Fruit fly (Drosophila melanogaster): ENCODE data around the gene CG9114.

Gene CG9114

dm6 chrX:15333066-15333874 is at the start of gene CG9114, which contains the start of gene HDAC6:
TSS of gene CG9114 (minus strand) at chrX:15333154.
TSS of gene HDAC6 (plus strand) at chrX:15333310.
- TF ChIP-seq CG8478 (optimal IDR thresholded peaks at IDR 0.05) (no peak), CTCF (optimal IDR thresholded peaks at IDR 0.05) (no peak)

- no peak for TF ChIP-seq CG8478 (optimal IDR thresholded peaks at IDR 0.05)
- peak in 1 of 2 experiments; percentile 71 for TF ChIP-seq CTCF (optimal IDR thresholded peaks at IDR 0.05)
Observed at dm6 chrX:15380207-15380606, 47.3 kb upstream of the CG9114 start.

- TF ChIP-seq CG8478 (optimal IDR thresholded peaks at IDR 0.05) (no peak), CTCF (optimal IDR thresholded peaks at IDR 0.05) (no peak)
Observed at dm6 chrX:15379014-15379491, 46.1 kb upstream of the CG9114 start, which contains the start of gene acj6. TSS of gene acj6 (minus strand) at chrX:15379064.

- TF ChIP-seq CG8478 (optimal IDR thresholded peaks at IDR 0.05) (no peak), CTCF (optimal IDR thresholded peaks at IDR 0.05) (no peak)
Observed at dm6 chrX:15370103-15370502, 37.1 kb upstream of the CG9114 start.

dm6 chrX:15364467-15364866 is 31.5 kb upstream of the CG9114 start:
- TF ChIP-seq CTCF (optimal IDR thresholded peaks at IDR 0.05), result no peak
- TF ChIP-seq CG8478 (optimal IDR thresholded peaks at IDR 0.05), result no peak

dm6 chrX:15363649-15364048 is 30.7 kb upstream of the CG9114 start:
- TF ChIP-seq CTCF (optimal IDR thresholded peaks at IDR 0.05) (no peak), CG8478 (optimal IDR thresholded peaks at IDR 0.05) (no peak)

- TF ChIP-seq CTCF (optimal IDR thresholded peaks at IDR 0.05) (no peak), CG8478 (optimal IDR thresholded peaks at IDR 0.05) (no peak)
Observed at dm6 chrX:15360961-15361360, 28.0 kb upstream of the CG9114 start, which contains the start of gene Pp1-13C. TSS of gene Pp1-13C (minus strand) at chrX:15361061.

dm6 chrX:15356410-15356809 is 23.5 kb upstream of the CG9114 start:
- TF ChIP-seq CG8478 (optimal IDR thresholded peaks at IDR 0.05) (no peak), CTCF (optimal IDR thresholded peaks at IDR 0.05) (peak; percentile 16 to 35)

- TF ChIP-seq CG8478 (optimal IDR thresholded peaks at IDR 0.05), result no peak
- TF ChIP-seq CTCF (optimal IDR thresholded peaks at IDR 0.05), result peak; percentile 89 to 90
Observed at dm6 chrX:15353654-15354053, 20.7 kb upstream of the CG9114 start.

- no peak for TF ChIP-seq CG8478 (optimal IDR thresholded peaks at IDR 0.05)
- TF ChIP-seq CTCF (optimal IDR thresholded peaks at IDR 0.05), result peak in 1 of 2 experiments; percentile 2
Observed at dm6 chrX:15352692-15353091, 19.7 kb upstream of the CG9114 start.

dm6 chrX:15344473-15345331 is 11.7 kb upstream of the CG9114 start, which contains the start of the genes CG12608 and Prp5:
TSS of gene CG12608 (minus strand) at chrX:15344625.
TSS of gene Prp5 (plus strand) at chrX:15345169.
- TF ChIP-seq CTCF (optimal IDR thresholded peaks at IDR 0.05), result no peak
- no peak for TF ChIP-seq CG8478 (optimal IDR thresholded peaks at IDR 0.05)

dm6 chrX:15342017-15342416 is 9.1 kb upstream of the CG9114 start, which contains the start of gene CG9123:
TSS of gene CG9123 (minus strand) at chrX:15342117.
- TF ChIP-seq CG8478 (optimal IDR thresholded peaks at IDR 0.05) (no peak), CTCF (optimal IDR thresholded peaks at IDR 0.05) (no peak)

dm6 chrX:15335845-15336453 is 3.0 kb upstream of the CG9114 start:
- TF ChIP-seq CTCF (optimal IDR thresholded peaks at IDR 0.05), result no peak
- no peak for TF ChIP-seq CG8478 (optimal IDR thresholded peaks at IDR 0.05)

- TF ChIP-seq CTCF (optimal IDR thresholded peaks at IDR 0.05), result no peak
- no peak for TF ChIP-seq CG8478 (optimal IDR thresholded peaks at IDR 0.05)
Observed at dm6 chrX:15334999-15335398, 2.0 kb upstream of the CG9114 start.
